Fruit fly (Drosophila melanogaster) whole organism, embryonic: ENCODE measurements around the gene CG31207.

Source experiments
- CG10147 ChIP-seq: fragments of 200-800 bp; sonication (Bioruptor generic); optimal IDR thresholded peaks from 2 replicates; lab custom pipeline; 2019; ENCODE audit warnings: missing biosample characterization, mild to moderate bottlenecking, missing genetic modification characterization, moderate library complexity
- CG10321 ChIP-seq: fragments of 200-800 bp; sonication (Bioruptor generic); IDR thresholded peaks from 2 replicates; pipeline ENCODE4 v1.3.6; 2022; ENCODE audit warnings: missing biosample characterization, missing genetic modification characterization
- CG10654 ChIP-seq: fragments of 200-800 bp; sonication (Bioruptor generic); optimal IDR thresholded peaks from 2 replicates; lab custom pipeline; 2016; ENCODE audit warnings: missing biosample characterization, missing genetic modification characterization
- CG11456 ChIP-seq: fragments of 200-800 bp; sonication (Bioruptor generic); IDR thresholded peaks from 3 replicates; pipeline ENCODE4 v1.3.6; 2022; ENCODE audit warnings: missing biosample characterization, missing genetic modification characterization
- CG11696 ChIP-seq: fragments of 200-800 bp; sonication (Bioruptor generic); IDR thresholded peaks from 2 replicates; pipeline ENCODE4 v1.3.6; 2022; ENCODE audit warnings: missing biosample characterization, missing genetic modification characterization
- CG11723 ChIP-seq: fragments of 200-800 bp; sonication (Bioruptor generic); optimal IDR thresholded peaks from 2 replicates; lab custom pipeline; 2017; ENCODE audit warnings: missing biosample characterization, mild to moderate bottlenecking, missing genetic modification characterization
- CG12942 ChIP-seq: fragments of 200-800 bp; sonication (Bioruptor generic); optimal IDR thresholded peaks from 3 replicates; lab custom pipeline; 2016; ENCODE audit warnings: missing biosample characterization, missing genetic modification characterization
- CG13624 ChIP-seq: fragments of 200-800 bp; sonication (Bioruptor generic); optimal IDR thresholded peaks from 2 replicates; lab custom pipeline; 2016; ENCODE audit warnings: missing biosample characterization, missing genetic modification characterization
- CG1529 ChIP-seq: fragments of 200-800 bp; sonication (Bioruptor generic); optimal IDR thresholded peaks from 3 replicates; lab custom pipeline; 2018; ENCODE audit warnings: missing biosample characterization, missing genetic modification characterization
- CG16863 ChIP-seq: fragments of 200-800 bp; sonication (Bioruptor generic); optimal IDR thresholded peaks from 3 replicates; lab custom pipeline; 2016; ENCODE audit warnings: missing biosample characterization, missing genetic modification characterization
- CG17328 ChIP-seq: fragments of 200-800 bp; sonication (Bioruptor generic); IDR thresholded peaks from 2 replicates; pipeline ENCODE4 v1.3.6; 2022; ENCODE audit warnings: missing biosample characterization, missing genetic modification characterization
- CG2116 ChIP-seq: fragments of 200-800 bp; sonication (Bioruptor generic); optimal IDR thresholded peaks from 3 replicates; lab custom pipeline; 2018; ENCODE audit warnings: missing biosample characterization, mild to moderate bottlenecking, missing genetic modification characterization
- CG2875 ChIP-seq: fragments of 200-800 bp; sonication (Bioruptor generic); optimal IDR thresholded peaks from 2 replicates; lab custom pipeline; 2017; ENCODE audit warnings: missing biosample characterization, mild to moderate bottlenecking, missing genetic modification characterization, missing genetic modification reagents
- CG33557 ChIP-seq: fragments of 200-800 bp; sonication (Bioruptor generic); optimal IDR thresholded peaks from 2 replicates; lab custom pipeline; 2019; ENCODE audit warnings: missing biosample characterization, mild to moderate bottlenecking, missing genetic modification characterization, moderate library complexity
- CG34376 ChIP-seq: fragments of 200-800 bp; sonication (Bioruptor generic); optimal IDR thresholded peaks from 2 replicates; lab custom pipeline; 2018; ENCODE audit warnings: missing biosample characterization, mild to moderate bottlenecking, missing genetic modification characterization
- CG4360 ChIP-seq: fragments of 200-800 bp; sonication (Bioruptor generic); IDR thresholded peaks from 2 replicates; pipeline ENCODE4 v1.3.6; 2022; ENCODE audit warnings: missing biosample characterization, missing genetic modification characterization
- CG5245 ChIP-seq: fragments of 200-800 bp; sonication (Bioruptor generic); optimal IDR thresholded peaks from 3 replicates; lab custom pipeline; 2016; ENCODE audit warnings: missing biosample characterization, missing genetic modification characterization
- CG5953 ChIP-seq: fragments of 200-800 bp; sonication (Bioruptor generic); IDR thresholded peaks from 2 replicates; pipeline ENCODE4 v1.3.6; 2022; ENCODE audit warnings: missing biosample characterization, missing genetic modification characterization
- CG6689 ChIP-seq: fragments of 200-800 bp; sonication (Bioruptor generic); IDR thresholded peaks from 2 replicates; pipeline ENCODE4 v1.3.6; 2022; ENCODE audit warnings: missing biosample characterization, missing genetic modification characterization
- CG6791 ChIP-seq: fragments of 200-800 bp; sonication (Bioruptor generic); IDR thresholded peaks from 3 replicates; pipeline ENCODE4 v1.3.6; 2022; ENCODE audit warnings: missing biosample characterization, missing genetic modification characterization; ENCODE audit not compliant: partially characterized antibody
- CG7786 ChIP-seq: fragments of 200-800 bp; sonication (Bioruptor generic); optimal IDR thresholded peaks from 2 replicates; lab custom pipeline; 2016; ENCODE audit warnings: missing biosample characterization, missing genetic modification characterization
- CG8388 ChIP-seq: fragments of 200-800 bp; sonication (Bioruptor generic); optimal IDR thresholded peaks from 2 replicates; lab custom pipeline; 2019; ENCODE audit warnings: missing biosample characterization, mild to moderate bottlenecking, missing genetic modification characterization, moderate library complexity
- Drgx ChIP-seq: fragments of 200-800 bp; sonication (Bioruptor generic); IDR thresholded peaks from 2 replicates; pipeline ENCODE4 v1.3.6; 2022; ENCODE audit warnings: missing biosample characterization, missing genetic modification characterization
- E2f2 ChIP-seq: fragments of 200-800 bp; sonication (Bioruptor generic); IDR thresholded peaks from 2 replicates; pipeline ENCODE4 v1.3.6; 2022; ENCODE audit warnings: missing biosample characterization, missing genetic modification characterization
- Fer1 ChIP-seq: fragments of 200-800 bp; sonication (Bioruptor generic); optimal IDR thresholded peaks from 2 replicates; lab custom pipeline; 2017; ENCODE audit warnings: missing biosample characterization, mild to moderate bottlenecking, missing genetic modification characterization
- HLH4C ChIP-seq: fragments of 200-800 bp; sonication (Bioruptor generic); IDR thresholded peaks from 3 replicates; pipeline ENCODE4 v1.3.6; 2022; ENCODE audit warnings: missing biosample characterization, missing genetic modification characterization; ENCODE audit not compliant: partially characterized antibody
- HmgD ChIP-seq: fragments of 200-800 bp; sonication (Bioruptor generic); optimal IDR thresholded peaks from 3 replicates; lab custom pipeline; 2016; ENCODE audit warnings: missing biosample characterization, missing genetic modification characterization
- HmgZ ChIP-seq: fragments of 200-800 bp; sonication (Bioruptor generic); optimal IDR thresholded peaks from 2 replicates; lab custom pipeline; 2018; ENCODE audit warnings: missing biosample characterization, mild to moderate bottlenecking, missing genetic modification characterization
- Hsf ChIP-seq: fragments of 200-800 bp; sonication (Bioruptor generic); optimal IDR thresholded peaks from 3 replicates; lab custom pipeline; 2016; ENCODE audit warnings: missing biosample characterization, missing genetic modification characterization
- NK7.1 ChIP-seq: fragments of 200-800 bp; sonication (Bioruptor generic); optimal IDR thresholded peaks from 3 replicates; lab custom pipeline; 2016; ENCODE audit warnings: missing biosample characterization, missing genetic modification characterization
- Optix ChIP-seq: fragments of 200-800 bp; sonication (Bioruptor generic); IDR thresholded peaks from 3 replicates; pipeline ENCODE4 v1.3.6; 2022; ENCODE audit warnings: missing biosample characterization, missing genetic modification characterization
- Ravus ChIP-seq: fragments of 200-800 bp; sonication (Bioruptor generic); IDR thresholded peaks from 2 replicates; pipeline ENCODE4 v1.3.6; 2022; ENCODE audit warnings: missing biosample characterization, missing genetic modification characterization
- Sry-δ ChIP-seq: fragments of 200-800 bp; sonication (Bioruptor generic); optimal IDR thresholded peaks from 2 replicates; lab custom pipeline; 2016; ENCODE audit warnings: missing biosample characterization, missing genetic modification characterization
- cad ChIP-seq: fragments of >200 bp; optimal IDR thresholded peaks from 2 replicates; lab custom pipeline; 2017; ENCODE audit warnings: missing biosample characterization, missing genetic modification characterization
- chn ChIP-seq: fragments of 200-800 bp; sonication (Bioruptor generic); optimal IDR thresholded peaks from 2 replicates; lab custom pipeline; 2016; ENCODE audit warnings: missing biosample characterization, missing genetic modification characterization
- cwo ChIP-seq: fragments of 200-800 bp; sonication (Bioruptor generic); optimal IDR thresholded peaks from 3 replicates; lab custom pipeline; 2017; ENCODE audit warnings: missing biosample characterization, missing genetic modification characterization, mild to moderate bottlenecking, moderate library complexity, missing genetic modification reagents
- esg ChIP-seq: fragments of 200-800 bp; sonication (Bioruptor generic); conservative IDR thresholded peaks from 2 replicates; pipeline ENCODE4 v1.3.6; 2022; ENCODE audit warnings: missing biosample characterization, missing genetic modification characterization
- eve ChIP-seq, 2 experiments: fragments of >200 bp; optimal IDR thresholded peaks; 2 replicates each; lab custom pipeline; 2017; ENCODE audit warnings: missing biosample characterization in 2 of 2, missing genetic modification characterization in 2 of 2
- grn ChIP-seq: fragments of 200-800 bp; sonication (Bioruptor generic); optimal IDR thresholded peaks from 3 replicates; lab custom pipeline; 2017; ENCODE audit warnings: missing biosample characterization, missing genetic modification characterization
- her ChIP-seq: fragments of 200-800 bp; sonication (Bioruptor generic); optimal IDR thresholded peaks from 2 replicates; lab custom pipeline; 2016; ENCODE audit warnings: missing biosample characterization, missing genetic modification characterization
- hkb ChIP-seq, 2 experiments: fragments of 200-800 bp in 1 of 2; fragments of >200 bp in 1 of 2; sonication (Bioruptor generic) in 1 of 2; IDR thresholded peaks in 1 of 2; optimal IDR thresholded peaks in 1 of 2; 2 replicates each; pipeline versions ENCODE4 v1.3.6 to Lab custom; 2017 to 2022; ENCODE audit warnings: missing biosample characterization in 1 of 2, missing genetic modification characterization in 1 of 2
- ind ChIP-seq: fragments of 200-800 bp; sonication (Bioruptor generic); optimal IDR thresholded peaks from 3 replicates; lab custom pipeline; 2016; ENCODE audit warnings: missing biosample characterization, missing genetic modification characterization
- lab ChIP-seq: fragments of 200-800 bp; sonication (Bioruptor generic); optimal IDR thresholded peaks from 3 replicates; lab custom pipeline; 2017; ENCODE audit warnings: missing biosample characterization, missing genetic modification characterization, mild to moderate bottlenecking, moderate library complexity, missing genetic modification reagents
- oc ChIP-seq: fragments of 200-800 bp; sonication (Bioruptor generic); optimal IDR thresholded peaks from 2 replicates; lab custom pipeline; 2018; ENCODE audit warnings: missing biosample characterization, mild to moderate bottlenecking, missing genetic modification characterization, moderate library complexity
- p53 ChIP-seq: fragments of 200-800 bp; sonication (Bioruptor generic); optimal IDR thresholded peaks from 2 replicates; lab custom pipeline; 2016; ENCODE audit warnings: missing biosample characterization, missing genetic modification characterization
- pho ChIP-seq: fragments of 200-800 bp; sonication (Bioruptor generic); optimal IDR thresholded peaks from 2 replicates; lab custom pipeline; 2016; ENCODE audit warnings: missing biosample characterization, missing genetic modification characterization
- run ChIP-seq: fragments of 200-800 bp; sonication (Bioruptor generic); optimal IDR thresholded peaks from 3 replicates; lab custom pipeline; 2018; ENCODE audit warnings: missing biosample characterization, mild to moderate bottlenecking, missing genetic modification characterization
- sc ChIP-seq, 3 experiments: fragments of >200 bp in 2 of 3; fragments of 200-800 bp in 1 of 3; sonication (Bioruptor generic) in 1 of 3; optimal IDR thresholded peaks; 2 replicates in 2 of 3; 3 replicates in 1 of 3; lab custom pipeline; 2017; ENCODE audit warnings: mild to moderate bottlenecking in 1 of 3, missing biosample characterization in 1 of 3, missing genetic modification characterization in 1 of 3, missing genetic modification reagents in 1 of 3
- sens ChIP-seq: fragments of 200-800 bp; sonication (Bioruptor generic); peaks from one replicate; lab custom pipeline; 2016; ENCODE audit warnings: missing biosample characterization, missing genetic modification characterization
- seq ChIP-seq: fragments of 200-800 bp; sonication (Bioruptor generic); IDR thresholded peaks from 2 replicates; pipeline ENCODE4 v1.3.6; 2022; ENCODE audit warnings: missing biosample characterization, missing genetic modification characterization
- trh ChIP-seq: fragments of 200-800 bp; sonication (Bioruptor generic); optimal IDR thresholded peaks from 2 replicates; lab custom pipeline; 2016; ENCODE audit warnings: missing biosample characterization, missing genetic modification characterization
- yki ChIP-seq: fragments of >200 bp; optimal IDR thresholded peaks from 3 replicates; lab custom pipeline; 2018

Gene CG31207

dm6 chr3R:21073141-21073540 lies 26.3 kb upstream of the CG31207 start, which contains the start of gene r-l (continued):
- TF ChIP-seq Ravus (no peak), CG34376 (peak; percentile 0), ind (GFP tag; lab: Kevin White, UChicago) (no peak), eve (GFP tag; optimal IDR thresholded peaks at IDR 0.05; lab: Kevin White, UChicago) (no peak), Fer1 (GFP tag; lab: Kevin White, UChicago) (peak; percentile 27), p53 (GFP tag; lab: Kevin White, UChicago) (peak; percentile 44), Hsf (no peak), CG17328 (GFP tag; lab: Robert Waterston, UW) (no peak), CG12942 (no peak), CG2875 (no peak), CG2116 (peak; percentile 73), oc (tag; lab: Kevin White, UChicago) (no peak), CG1529 (GFP tag; lab: Kevin White, UChicago) (no peak), lab (no peak), CG6689 (GFP tag; lab: Robert Waterston, UW) (no peak), CG10147 (GFP tag; lab: Kevin White, UChicago) (peak; percentile 32), hkb (optimal IDR thresholded peaks at IDR 0.05; lab: Kevin White, UChicago) (no peak), hkb (GFP tag; IDR thresholded peaks at IDR 0.05; lab: Robert Waterston, UW) (no peak), E2f2 (peak; percentile 100), HmgD (peak; percentile 72), HLH4C (GFP tag; lab: Robert Waterston, UW) (peak; percentile 19; the same call in 1 of the 3 replicates), NK7.1 (GFP tag; lab: Kevin White, UChicago) (no peak), CG11456 (GFP tag; lab: Robert Waterston, UW) (no peak), sens (GFP tag; lab: Kevin White, UChicago) (peak; percentile 65), CG11696 (GFP tag; lab: Robert Waterston, UW) (no peak), CG6791 (GFP tag; lab: Robert Waterston, UW) (peak; percentile 43; the same call in 2 of the 3 replicates), Drgx (no peak), sc (optimal IDR thresholded peaks at IDR 0.05; lab: Kevin White, UChicago) (no peak), sc (GFP tag; optimal IDR thresholded peaks at IDR 0.05; lab: Kevin White, UChicago) (no peak), CG16863 (GFP tag; lab: Kevin White, UChicago) (no peak), CG11723 (GFP tag; lab: Kevin White, UChicago) (no peak), CG10654 (GFP tag; lab: Kevin White, UChicago) (no peak), seq (GFP tag; lab: Robert Waterston, UW) (no peak), CG13624 (peak; percentile 69), Optix (GFP tag; lab: Robert Waterston, UW) (no peak), trh (GFP tag; lab: Kevin White, UChicago) (no peak), CG7786 (GFP tag; lab: Kevin White, UChicago) (no peak), chn (GFP tag; lab: Kevin White, UChicago) (peak; percentile 8), Sry-δ (GFP tag; lab: Kevin White, UChicago) (peak; percentile 67), CG33557 (GFP tag; lab: Kevin White, UChicago) (no peak), CG5953 (GFP tag; lab: Robert Waterston, UW) (no peak), cwo (peak; percentile 40), grn (GFP tag; lab: Kevin White, UChicago) (peak; percentile 43), esg (GFP tag; lab: Robert Waterston, UW) (no peak), pho (GFP tag; lab: Kevin White, UChicago) (no peak), her (GFP tag; lab: Kevin White, UChicago) (no peak), CG10321 (GFP tag; lab: Robert Waterston, UW) (no peak), run (no peak), CG8388 (GFP tag; lab: Kevin White, UChicago) (no peak), cad (GFP tag; lab: Kevin White, UChicago) (no peak), HmgZ (peak; percentile 86), CG4360 (GFP tag; lab: Robert Waterston, UW) (no peak), yki (lab: Kevin White, UChicago) (no peak), CG5245 (GFP tag; lab: Kevin White, UChicago) (no peak)
